Worm (Caenorhabditis elegans): ENCODE data around the gene ZC239.5.

DNA sequence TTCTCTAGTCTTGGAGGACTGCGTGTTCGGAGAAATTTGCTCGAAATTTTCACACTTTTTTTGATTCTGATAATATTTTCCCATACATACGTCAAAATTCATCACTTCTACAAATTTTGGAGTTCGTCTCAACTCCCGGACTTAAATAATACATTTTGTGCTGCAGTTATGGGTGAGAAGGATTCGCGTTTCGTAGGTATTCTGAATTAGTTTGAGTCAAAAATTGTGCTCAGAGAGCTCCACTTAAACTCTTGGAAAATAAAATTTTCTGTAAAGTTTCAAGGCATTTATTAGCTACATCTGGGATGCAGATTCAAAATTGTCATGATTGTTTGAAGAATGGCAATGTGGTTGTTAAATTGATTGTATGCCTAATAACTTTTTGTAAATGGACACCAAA lies 3.4 kb downstream of the ZC239.5 start, which contains the start of gene ZC239.4:
- TF ChIP-seq ceh-36 (tag; optimal IDR thresholded peaks at IDR 0.05) (no peak), pes-1 (GFP tag; IDR thresholded peaks at IDR 0.05) (no peak), tbx-37 (GFP tag; conservative IDR thresholded peaks at IDR 0.05) (no peak)

Data from whole organism, early embryonic.